Worm (Caenorhabditis elegans) whole organism, L2 larva: ENCODE measurements around the gene srt-49.
"Not testable (repeated sequence)": the region's sequence is repeated elsewhere in the genome, so short reads cannot be mapped to it uniquely, and the experiment has no call there.

ENCODE experiments used
- C34F6.9 ChIP-seq: fragments of 150-350 bp; optimal IDR thresholded peaks from 2 replicates; lab custom pipeline; 2014; ENCODE audit warnings: missing biosample characterization, missing genetic modification characterization
- R02D3.7 ChIP-seq: fragments of 150-350 bp; optimal IDR thresholded peaks from 2 replicates; lab custom pipeline; 2014; ENCODE audit warnings: missing biosample characterization, missing genetic modification characterization
- Y55F3AM.14 ChIP-seq: fragments of 200-800 bp; sonication (Bioruptor generic); optimal IDR thresholded peaks from 2 replicates; lab custom pipeline; 2018; ENCODE audit warnings: mild to moderate bottlenecking, missing genetic modification characterization, missing compliant biosample characterization
- ZK546.5 ChIP-seq: sonication (generic microtip); optimal IDR thresholded peaks from 2 replicates; lab custom pipeline; 2017; ENCODE audit warnings: missing biosample characterization, missing genetic modification characterization
- alr-1 ChIP-seq: fragments of 150-350 bp; optimal IDR thresholded peaks from 2 replicates; lab custom pipeline; 2014; ENCODE audit warnings: missing biosample characterization, missing genetic modification characterization
- aly-2 ChIP-seq: fragments of 150-350 bp; optimal IDR thresholded peaks from 2 replicates; lab custom pipeline; 2014; ENCODE audit warnings: missing biosample characterization, missing genetic modification characterization
- ama-1 ChIP-seq: fragments of 150-350 bp; optimal IDR thresholded peaks from 2 replicates; lab custom pipeline; 2018; ENCODE audit warnings: inconsistent platforms
- ceh-16 ChIP-seq: fragments of 150-350 bp; optimal IDR thresholded peaks from 2 replicates; lab custom pipeline; 2014; ENCODE audit warnings: missing biosample characterization, missing genetic modification characterization
- ceh-82 ChIP-seq: fragments of 150-350 bp; optimal IDR thresholded peaks from 2 replicates; lab custom pipeline; 2014; ENCODE audit warnings: missing biosample characterization, missing genetic modification characterization
- egl-27 ChIP-seq: sonication (generic microtip); optimal IDR thresholded peaks from 3 replicates; lab custom pipeline; 2017; ENCODE audit warnings: missing biosample characterization, missing genetic modification reagents, missing genetic modification characterization
- elt-1 ChIP-seq: fragments of 150-350 bp; optimal IDR thresholded peaks from 2 replicates; lab custom pipeline; 2014; ENCODE audit warnings: missing biosample characterization, missing genetic modification characterization
- elt-3 ChIP-seq: sonication (generic microtip); optimal IDR thresholded peaks from 2 replicates; lab custom pipeline; 2017; ENCODE audit warnings: missing biosample characterization, missing genetic modification characterization
- fos-1 ChIP-seq: fragments of 150-350 bp; optimal IDR thresholded peaks from 2 replicates; lab custom pipeline; 2014; ENCODE audit warnings: missing biosample characterization, missing genetic modification characterization
- gmeb-1 ChIP-seq: fragments of 150-350 bp; optimal IDR thresholded peaks from 2 replicates; lab custom pipeline; 2014; ENCODE audit warnings: missing biosample characterization, missing genetic modification characterization
- lin-11 ChIP-seq: fragments of 150-350 bp; sonication (generic microtip); optimal IDR thresholded peaks from 2 replicates; lab custom pipeline; 2014; ENCODE audit warnings: missing biosample characterization, missing genetic modification characterization, inconsistent platforms, mixed read lengths
- lin-39 ChIP-seq: fragments of 150-350 bp; optimal IDR thresholded peaks from 2 replicates; lab custom pipeline; 2014; ENCODE audit warnings: missing biosample characterization, missing genetic modification reagents, missing genetic modification characterization
- lsy-2 ChIP-seq, 2 experiments: fragments of 150-350 bp in 1 of 2; sonication (generic microtip) in 1 of 2; optimal IDR thresholded peaks; 2 replicates each; lab custom pipeline; 2014 to 2017; ENCODE audit warnings: missing biosample characterization in 2 of 2, missing genetic modification characterization in 2 of 2
- mab-5 ChIP-seq: fragments of 150-350 bp; optimal IDR thresholded peaks from 2 replicates; lab custom pipeline; 2014; ENCODE audit warnings: missing biosample characterization, missing genetic modification characterization
- mbf-1 ChIP-seq: sonication (generic microtip); optimal IDR thresholded peaks from 2 replicates; lab custom pipeline; 2017; ENCODE audit warnings: missing biosample characterization, missing genetic modification characterization
- mdl-1 ChIP-seq, 2 experiments: fragments of 150-350 bp in 1 of 2; sonication (generic microtip) in 1 of 2; optimal IDR thresholded peaks; 2 replicates each; lab custom pipeline; 2017; ENCODE audit warnings: missing biosample characterization in 2 of 2, missing genetic modification characterization in 2 of 2
- nhr-10 ChIP-seq: sonication (generic microtip); optimal IDR thresholded peaks from 2 replicates; lab custom pipeline; 2017; ENCODE audit warnings: missing biosample characterization, missing genetic modification characterization
- nhr-11 ChIP-seq: fragments of 150-350 bp; optimal IDR thresholded peaks from 2 replicates; lab custom pipeline; 2014; ENCODE audit warnings: missing biosample characterization, missing genetic modification characterization
- nhr-12 ChIP-seq: fragments of 150-350 bp; optimal IDR thresholded peaks from 2 replicates; lab custom pipeline; 2014; ENCODE audit warnings: missing biosample characterization, missing genetic modification characterization
- nhr-129 ChIP-seq: fragments of 150-350 bp; optimal IDR thresholded peaks from 2 replicates; lab custom pipeline; 2014; ENCODE audit warnings: missing biosample characterization, missing genetic modification characterization
- nhr-21 ChIP-seq: fragments of 150-350 bp; optimal IDR thresholded peaks from 2 replicates; lab custom pipeline; 2014; ENCODE audit warnings: missing biosample characterization, missing genetic modification characterization
- nhr-23 ChIP-seq: fragments of 150-350 bp; optimal IDR thresholded peaks from 2 replicates; lab custom pipeline; 2014; ENCODE audit warnings: missing biosample characterization, missing genetic modification reagents, missing genetic modification characterization
- nhr-25 ChIP-seq: fragments of 150-350 bp; sonication (generic microtip); optimal IDR thresholded peaks from 3 replicates; lab custom pipeline; 2014; ENCODE audit warnings: missing biosample characterization, missing genetic modification characterization
- nhr-77 ChIP-seq: fragments of 150-350 bp; optimal IDR thresholded peaks from 2 replicates; lab custom pipeline; 2014; ENCODE audit warnings: missing biosample characterization, missing genetic modification characterization
- sem-4 ChIP-seq: fragments of 150-350 bp; optimal IDR thresholded peaks from 2 replicates; lab custom pipeline; 2014; ENCODE audit warnings: missing biosample characterization, missing genetic modification reagents, missing genetic modification characterization
- skn-1 ChIP-seq: sonication (generic microtip); optimal IDR thresholded peaks from 2 replicates; lab custom pipeline; 2017; ENCODE audit warnings: missing biosample characterization, missing genetic modification characterization
- sma-3 ChIP-seq: sonication (generic microtip); optimal IDR thresholded peaks from 2 replicates; lab custom pipeline; 2016; ENCODE audit warnings: missing genetic modification reagents, missing genetic modification characterization, missing compliant biosample characterization
- snpc-4 ChIP-seq: fragments of 150-350 bp; optimal IDR thresholded peaks from 2 replicates; lab custom pipeline; 2014; ENCODE audit warnings: missing biosample characterization, missing genetic modification characterization
- unc-55 ChIP-seq: fragments of 150-350 bp; sonication (generic microtip); optimal IDR thresholded peaks from 3 replicates; lab custom pipeline; 2014; ENCODE audit warnings: missing biosample characterization, missing genetic modification reagents, missing genetic modification characterization
- unc-62 ChIP-seq: fragments of 150-350 bp; optimal IDR thresholded peaks from 2 replicates; lab custom pipeline; 2014; ENCODE audit warnings: missing biosample characterization, missing genetic modification reagents, missing genetic modification characterization
- zag-1 ChIP-seq: fragments of 150-350 bp; optimal IDR thresholded peaks from 2 replicates; lab custom pipeline; 2014; ENCODE audit warnings: missing biosample characterization, missing genetic modification characterization
- ztf-11 ChIP-seq: sonication (generic microtip); optimal IDR thresholded peaks from 2 replicates; lab custom pipeline; 2017; ENCODE audit warnings: missing biosample characterization, missing genetic modification characterization

srt-49 gene

DNA sequence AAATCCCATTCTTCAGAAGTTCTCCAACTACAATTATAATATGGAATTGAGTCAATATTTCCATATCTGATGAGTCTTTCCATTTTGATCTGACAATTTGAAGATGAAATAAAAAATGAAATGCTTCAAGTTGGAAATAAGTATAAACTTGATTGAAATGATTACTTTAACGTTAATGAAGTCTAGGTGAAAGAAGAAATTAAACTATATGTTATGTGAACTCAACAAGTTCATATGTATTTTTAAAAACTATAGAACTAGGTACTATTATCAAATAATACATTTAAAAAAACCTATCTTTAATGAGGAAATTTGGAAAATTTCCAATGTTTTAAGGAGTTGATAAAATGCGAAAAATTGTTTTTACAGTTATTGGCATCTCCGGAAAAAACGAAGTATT is at the start of gene srt-49:
Gene srt-49 (minus strand): TSS at position 101 of the 400 bp plus-strand sequence.
- TF ChIP-seq nhr-25 (tag; lab: Kevin White, UChicago), result no peak
- TF ChIP-seq ZK546.5 (tag; lab: Kevin White, UChicago), result no peak
- TF ChIP-seq C34F6.9 (tag; lab: Kevin White, UChicago), result no peak
- no peak for TF ChIP-seq Y55F3AM.14 (GFP tag; lab: Kevin White, UChicago)
- no peak for TF ChIP-seq ceh-82
- TF ChIP-seq nhr-129 (tag; lab: Kevin White, UChicago), result no peak
- TF ChIP-seq lsy-2 (tag; optimal IDR thresholded peaks at IDR 0.05; lab: Kevin White, UChicago), result no peak
- TF ChIP-seq R02D3.7 (tag; lab: Kevin White, UChicago), result no peak
- TF ChIP-seq sma-3, result no peak
- TF ChIP-seq unc-62 (GFP tag; lab: Kevin White, UChicago), result no peak
- TF ChIP-seq mbf-1 (tag; lab: Kevin White, UChicago), result no peak
- no peak for TF ChIP-seq gmeb-1 (tag; lab: Kevin White, UChicago)
- no peak for TF ChIP-seq nhr-10 (tag; lab: Kevin White, UChicago)
- no peak for TF ChIP-seq alr-1
- no peak for TF ChIP-seq nhr-21 (tag; lab: Kevin White, UChicago)
- no peak for TF ChIP-seq elt-3 (tag; lab: Kevin White, UChicago)
- TF ChIP-seq nhr-12 (tag; lab: Kevin White, UChicago), result no peak
- TF ChIP-seq nhr-77 (tag; lab: Kevin White, UChicago), result no peak
- no peak for TF ChIP-seq nhr-11 (tag; lab: Kevin White, UChicago)
- TF ChIP-seq mab-5 (tag; lab: Kevin White, UChicago), result no peak
- TF ChIP-seq, all 48 proteins: peak for 0

DNA sequence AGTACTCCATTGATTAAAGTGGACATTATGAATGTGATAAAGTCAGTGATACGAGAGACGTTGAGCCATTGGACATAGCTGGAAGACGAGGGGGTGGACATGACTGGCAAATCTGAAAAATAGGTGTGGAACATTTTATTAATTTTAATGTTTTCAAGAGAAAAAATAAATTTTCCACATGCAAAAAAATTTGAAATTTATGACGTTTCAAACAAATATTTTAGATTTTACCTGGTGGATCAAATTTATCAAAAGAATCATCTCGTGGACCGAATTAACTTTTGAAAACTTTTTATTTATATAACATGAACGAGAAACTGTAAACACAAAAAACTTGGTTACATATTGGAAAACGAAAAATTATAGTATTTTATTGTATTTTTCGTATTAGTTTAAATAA is 48.9 kb upstream of the srt-49 start, which contains the start of gene str-78:
Gene str-78 (minus strand): TSS at position 101 of the 400 bp plus-strand sequence.
- TF ChIP-seq nhr-10 (tag; lab: Kevin White, UChicago), result no peak
- no peak for TF ChIP-seq sem-4 (tag; lab: Kevin White, UChicago)
- no peak for TF ChIP-seq unc-62 (GFP tag; lab: Kevin White, UChicago)
- TF ChIP-seq ama-1 (lab: Kevin White, UChicago), result no peak

DNA sequence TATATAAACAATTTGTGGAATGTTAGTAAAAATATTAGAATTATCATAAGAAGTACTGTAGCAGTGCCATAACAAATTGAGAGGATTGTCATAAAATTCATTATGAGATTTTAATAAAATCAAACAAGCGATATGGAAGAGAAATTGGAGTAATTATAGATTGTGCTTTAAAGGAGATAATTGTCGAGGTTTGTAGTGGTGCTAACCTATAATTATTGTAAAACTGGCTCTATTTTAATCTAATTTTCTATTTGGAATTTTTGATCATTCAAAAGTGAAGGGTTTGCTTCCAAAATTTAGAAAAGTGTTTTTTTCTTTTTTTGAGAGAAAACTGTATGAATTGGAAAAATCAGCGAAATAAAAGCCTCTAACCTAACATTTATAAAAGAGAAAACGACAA is 42.6 kb upstream of the srt-49 start, which contains the start of gene srg-51:
Gene srg-51 (minus strand): TSS at position 101 of the 400 bp plus-strand sequence.
- TF ChIP-seq lsy-2 (tag; optimal IDR thresholded peaks at IDR 0.05; lab: Kevin White, UChicago) (no peak), skn-1 (tag; lab: Kevin White, UChicago) (no peak), nhr-10 (tag; lab: Kevin White, UChicago) (no peak), mdl-1 (tag; optimal IDR thresholded peaks at IDR 0.05; lab: Kevin White, UChicago) (no peak), mab-5 (tag; lab: Kevin White, UChicago) (no peak), elt-1 (no peak), unc-62 (GFP tag; lab: Kevin White, UChicago) (no peak), elt-3 (tag; lab: Kevin White, UChicago) (no peak), snpc-4 (no peak)
- TF ChIP-seq, all 48 proteins: peak for 0

DNA sequence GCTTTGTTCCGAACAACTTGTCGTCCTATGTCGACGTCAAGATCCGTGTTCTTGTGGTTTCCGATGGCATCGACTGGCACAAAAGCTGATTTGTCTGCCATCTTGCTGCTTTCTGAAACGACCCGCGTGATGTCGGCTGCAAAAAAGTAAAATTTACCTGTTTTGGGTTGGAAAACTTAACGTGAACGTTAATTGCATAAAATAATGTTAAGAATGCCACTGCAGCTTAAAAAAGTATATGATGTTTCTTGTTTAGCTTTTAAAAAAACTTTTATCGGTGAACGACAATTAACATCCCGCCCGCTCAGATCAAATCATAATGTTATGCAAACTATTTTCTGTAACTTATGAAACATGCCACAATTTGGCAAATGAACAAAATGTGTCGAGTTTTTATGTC is 35.7 kb upstream of the srt-49 start, which contains the start of gene M199.8:
Gene M199.8 (minus strand): TSS at position 101 of the 400 bp plus-strand sequence.
- TF ChIP-seq gmeb-1 (tag; lab: Kevin White, UChicago); egl-27; zag-1: not testable (repeated sequence)

DNA sequence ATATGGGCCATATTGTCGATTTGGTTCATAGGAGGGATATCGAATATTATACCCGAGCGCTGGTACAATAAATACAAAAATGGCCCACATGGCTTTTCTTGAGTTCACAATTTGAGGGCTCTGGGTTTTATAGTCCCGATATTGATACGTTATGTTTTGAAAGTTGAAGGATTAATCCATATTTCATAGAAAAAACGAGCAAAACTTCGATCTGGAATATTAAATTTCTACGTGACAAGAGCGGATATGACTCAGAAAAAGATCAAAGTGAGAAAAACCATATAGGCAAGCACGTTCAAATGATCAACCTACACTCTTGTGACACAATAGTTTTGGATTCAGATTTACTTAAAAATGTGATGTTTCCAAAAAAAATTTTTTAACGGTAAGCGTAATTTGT is 33.5 kb upstream of the srt-49 start, which contains the start of gene col-135:
Gene col-135 (minus strand): TSS at position 101 of the 400 bp plus-strand sequence.
- TF ChIP-seq ZK546.5 (tag; lab: Kevin White, UChicago) (no peak), ztf-11 (tag; lab: Kevin White, UChicago) (no peak), nhr-11 (tag; lab: Kevin White, UChicago) (no peak), nhr-23 (tag; lab: Kevin White, UChicago) (no peak), ceh-16 (no peak), unc-55 (GFP tag; lab: Kevin White, UChicago) (no peak)

DNA sequence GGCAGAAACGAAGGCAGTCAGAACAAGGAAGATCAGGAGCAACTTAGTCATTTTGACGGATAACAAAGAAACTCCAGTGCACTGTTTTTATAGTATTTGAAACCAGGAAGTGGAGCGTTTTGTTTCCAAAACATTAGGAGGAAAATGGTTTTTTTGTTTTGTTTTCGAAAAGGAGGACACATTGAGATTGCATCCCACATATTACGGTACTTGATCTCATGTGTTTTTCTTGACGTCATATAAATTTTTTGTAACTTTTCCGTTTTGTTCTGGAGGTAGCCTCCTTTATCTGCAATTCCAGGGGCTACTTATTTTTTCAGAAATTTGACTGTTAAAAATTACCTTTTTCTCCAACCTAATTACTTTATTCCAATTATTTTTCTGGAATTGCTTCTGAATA is 29.5 kb upstream of the srt-49 start, which contains the start of gene M199.9:
Gene M199.9 (minus strand): TSS at position 101 of the 400 bp plus-strand sequence.
- no peak for TF ChIP-seq sma-3
- no peak for TF ChIP-seq ceh-82
- no peak for TF ChIP-seq lin-11 (tag; lab: Kevin White, UChicago)
- no peak for TF ChIP-seq mbf-1 (tag; lab: Kevin White, UChicago)
- no peak for TF ChIP-seq nhr-10 (tag; lab: Kevin White, UChicago)
- TF ChIP-seq aly-2 (tag; lab: Kevin White, UChicago), result no peak
- no peak for TF ChIP-seq Y55F3AM.14 (GFP tag; lab: Kevin White, UChicago)
- TF ChIP-seq elt-1, result no peak
- no peak for TF ChIP-seq sem-4 (tag; lab: Kevin White, UChicago)
- no peak for TF ChIP-seq fos-1 (tag; lab: Kevin White, UChicago)
- TF ChIP-seq lin-39 (tag; lab: Kevin White, UChicago), result no peak
